Worm (Caenorhabditis elegans) whole organism, L1 larva: Measurements from ENCODE around the gene gegf-1.

Experiments used
- blmp-1 ChIP-seq: fragments of 150-350 bp; optimal IDR thresholded peaks from 2 replicates; lab custom pipeline; 2014; ENCODE audit warnings: missing biosample characterization, missing genetic modification characterization
- ceh-82 ChIP-seq, 3 experiments: fragments of 150-350 bp in 1 of 3; sonication (generic microtip) in 2 of 3; optimal IDR thresholded peaks; 2 replicates each; lab custom pipeline; 2014 to 2017; ENCODE audit warnings: missing biosample characterization in 3 of 3, missing genetic modification characterization in 3 of 3

DNA sequence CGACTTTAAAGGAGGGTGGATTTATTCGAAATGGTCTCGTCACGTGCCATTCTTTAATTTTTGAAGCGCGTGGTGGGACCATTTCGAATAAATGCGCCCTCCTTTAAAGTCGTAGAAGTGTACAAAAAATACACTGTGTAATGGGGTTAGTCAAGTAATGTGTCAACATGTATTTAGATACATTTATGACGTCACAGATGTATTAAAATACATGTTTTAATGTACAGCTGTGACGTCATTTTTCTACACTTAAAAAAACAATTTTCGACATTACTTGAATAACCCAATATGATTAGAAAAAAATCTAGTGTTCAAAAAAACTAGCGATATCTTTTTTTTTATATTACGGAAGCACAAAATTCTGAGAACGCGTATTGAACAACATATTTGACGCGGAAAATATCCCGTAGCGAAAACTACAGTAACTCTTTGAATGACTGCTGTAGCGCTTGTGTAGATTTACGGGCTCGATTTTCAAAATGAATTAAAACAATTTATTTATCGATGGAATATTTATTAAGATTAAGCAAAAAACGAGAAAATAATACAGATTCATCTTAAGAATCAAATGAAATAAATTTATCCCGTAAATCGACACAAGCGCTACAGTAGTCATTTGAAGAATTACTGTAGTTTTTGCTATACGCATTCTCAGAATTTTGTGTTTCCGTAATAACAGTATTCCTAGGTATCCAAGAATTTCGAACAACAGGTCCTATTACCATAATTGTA is 45.4 kb upstream of the gegf-1 start, which contains the start of gene gfrp-1:
- TF ChIP-seq ceh-82 (tag; optimal IDR thresholded peaks at IDR 0.05; lab: Kevin White, UChicago) (no peak), blmp-1 (tag; lab: Kevin White, UChicago) (no peak)
